Fruit fly (Drosophila melanogaster) whole organism, prepupa: ENCODE data around the gene CG14401.

Source experiments
- Blimp-1 ChIP-seq: fragments of 200-800 bp; sonication (Bioruptor generic); optimal IDR thresholded peaks from 3 replicates; lab custom pipeline; 2017; ENCODE audit warnings: missing biosample characterization, missing genetic modification characterization, mild to moderate bottlenecking, moderate library complexity, missing genetic modification reagents
- CG10669 ChIP-seq: fragments of 200-800 bp; sonication (Bioruptor generic); optimal IDR thresholded peaks from 3 replicates; lab custom pipeline; 2018; ENCODE audit warnings: missing biosample characterization, mild to moderate bottlenecking, missing genetic modification characterization, moderate library complexity
- CG11294 ChIP-seq: fragments of 200-800 bp; sonication (Bioruptor generic); IDR thresholded peaks from 2 replicates; pipeline ENCODE4 v1.3.6; 2022; ENCODE audit warnings: missing biosample characterization, missing genetic modification characterization
- CG11762 ChIP-seq: fragments of 200-800 bp; sonication (Bioruptor generic); optimal IDR thresholded peaks from 3 replicates; lab custom pipeline; 2016; ENCODE audit warnings: missing biosample characterization, missing genetic modification characterization; ENCODE audit not compliant: insufficient read depth
- CG15336 ChIP-seq: fragments of 200-800 bp; sonication (Bioruptor generic); IDR thresholded peaks from 2 replicates; pipeline ENCODE4 v1.3.6; 2022; ENCODE audit warnings: missing biosample characterization, missing genetic modification characterization
- CG1621 ChIP-seq: fragments of 200-800 bp; sonication (Bioruptor generic); optimal IDR thresholded peaks from 3 replicates; lab custom pipeline; 2018; ENCODE audit warnings: missing biosample characterization, mild to moderate bottlenecking, missing genetic modification characterization
- CG16779 ChIP-seq: fragments of 200-800 bp; sonication (Bioruptor generic); optimal IDR thresholded peaks from 3 replicates; lab custom pipeline; 2017; ENCODE audit warnings: missing biosample characterization, mild to moderate bottlenecking, missing genetic modification characterization
- CG3032 ChIP-seq: fragments of 200-800 bp; optimal IDR thresholded peaks from 2 replicates; lab custom pipeline; 2019; ENCODE audit warnings: missing biosample characterization, mild to moderate bottlenecking, missing genetic modification characterization, moderate library complexity
- CG34406 ChIP-seq: fragments of 200-800 bp; sonication (Bioruptor generic); optimal IDR thresholded peaks from 3 replicates; lab custom pipeline; 2016; ENCODE audit warnings: missing biosample characterization, missing genetic modification characterization
- CG4318 ChIP-seq: fragments of 200-800 bp; sonication (Bioruptor generic); optimal IDR thresholded peaks from 3 replicates; lab custom pipeline; 2017; ENCODE audit warnings: missing biosample characterization, mild to moderate bottlenecking, missing genetic modification characterization
- CG6276 ChIP-seq: fragments of 200-800 bp; sonication (Bioruptor generic); optimal IDR thresholded peaks from 2 replicates; lab custom pipeline; 2017; ENCODE audit warnings: missing biosample characterization, mild to moderate bottlenecking, missing genetic modification characterization
- CG6792 ChIP-seq: fragments of 200-800 bp; sonication (Bioruptor generic); optimal IDR thresholded peaks from 3 replicates; lab custom pipeline; 2016; ENCODE audit warnings: missing biosample characterization, missing genetic modification characterization
- CG6808 ChIP-seq: fragments of 200-800 bp; sonication (Bioruptor generic); optimal IDR thresholded peaks from 3 replicates; lab custom pipeline; 2017; ENCODE audit warnings: missing biosample characterization, missing genetic modification characterization, mild to moderate bottlenecking, moderate library complexity, missing genetic modification reagents
- CG8119 ChIP-seq: fragments of 200-800 bp; sonication (Bioruptor generic); IDR thresholded peaks from 3 replicates; pipeline ENCODE4 v1.3.6; 2022; ENCODE audit warnings: missing biosample characterization, missing genetic modification characterization
- CG8319 ChIP-seq: fragments of 200-800 bp; sonication (Bioruptor generic); optimal IDR thresholded peaks from 3 replicates; lab custom pipeline; 2016; ENCODE audit warnings: missing biosample characterization, missing genetic modification characterization
- CG8632 ChIP-seq: fragments of 200-800 bp; sonication (Bioruptor generic); optimal IDR thresholded peaks from 3 replicates; lab custom pipeline; 2016; ENCODE audit warnings: missing biosample characterization, missing genetic modification characterization
- Eip75B ChIP-seq: fragments of 200-800 bp; sonication (Bioruptor generic); optimal IDR thresholded peaks from 3 replicates; lab custom pipeline; 2016; ENCODE audit warnings: missing biosample characterization, missing genetic modification characterization
- Eip78C ChIP-seq: fragments of 200-800 bp; sonication (Bioruptor generic); peaks from one replicate; lab custom pipeline; 2016; ENCODE audit warnings: missing biosample characterization, missing genetic modification characterization
- Eip93F ChIP-seq: fragments of 200-800 bp; sonication (Bioruptor generic); optimal IDR thresholded peaks from 2 replicates; lab custom pipeline; 2016; ENCODE audit warnings: missing biosample characterization, mild to moderate bottlenecking, missing genetic modification characterization
- Gug ChIP-seq: fragments of 200-800 bp; sonication (Bioruptor generic); IDR thresholded peaks from 2 replicates; pipeline ENCODE4 v1.3.6; 2022; ENCODE audit warnings: missing biosample characterization, missing genetic modification characterization
- Lpt ChIP-seq: fragments of 200-800 bp; sonication (Bioruptor generic); optimal IDR thresholded peaks from 3 replicates; lab custom pipeline; 2016; ENCODE audit warnings: missing biosample characterization, missing genetic modification characterization
- OdsH ChIP-seq: fragments of 200-800 bp; sonication (Bioruptor generic); optimal IDR thresholded peaks from 3 replicates; lab custom pipeline; 2016; ENCODE audit warnings: missing biosample characterization, missing genetic modification characterization
- Sox102F ChIP-seq: fragments of 200-800 bp; sonication (Bioruptor generic); optimal IDR thresholded peaks from 2 replicates; lab custom pipeline; 2016; ENCODE audit warnings: missing biosample characterization, mild to moderate bottlenecking, missing genetic modification characterization
- Sox14 ChIP-seq: fragments of 200-800 bp; sonication (Bioruptor generic); optimal IDR thresholded peaks from 3 replicates; lab custom pipeline; 2016; ENCODE audit warnings: missing biosample characterization, missing genetic modification characterization
- Sox15 ChIP-seq: fragments of 200-800 bp; sonication (Bioruptor generic); optimal IDR thresholded peaks from 3 replicates; lab custom pipeline; 2016; ENCODE audit warnings: missing biosample characterization, missing genetic modification characterization
- achi ChIP-seq: fragments of 200-800 bp; sonication (Bioruptor generic); optimal IDR thresholded peaks from 3 replicates; lab custom pipeline; 2016; ENCODE audit warnings: missing biosample characterization, missing genetic modification characterization
- dac ChIP-seq: fragments of 200-800 bp; sonication (Bioruptor generic); optimal IDR thresholded peaks from 2 replicates; lab custom pipeline; 2017; ENCODE audit warnings: missing biosample characterization, mild to moderate bottlenecking, missing genetic modification characterization
- dsx ChIP-seq: fragments of 200-800 bp; optimal IDR thresholded peaks from 3 replicates; lab custom pipeline; 2019; ENCODE audit warnings: missing biosample characterization, mild to moderate bottlenecking, missing genetic modification characterization, moderate library complexity; ENCODE audit not compliant: poor library complexity, severe bottlenecking
- eg ChIP-seq: fragments of 200-800 bp; sonication (Bioruptor generic); IDR thresholded peaks from 3 replicates; pipeline ENCODE4 v1.3.6; 2022; ENCODE audit warnings: missing biosample characterization, missing genetic modification characterization
- fkh ChIP-seq: fragments of 200-800 bp; sonication (Bioruptor generic); optimal IDR thresholded peaks from 3 replicates; lab custom pipeline; 2017; ENCODE audit warnings: missing biosample characterization, mild to moderate bottlenecking, missing genetic modification characterization, moderate library complexity
- lz ChIP-seq: fragments of 200-800 bp; sonication (Bioruptor generic); optimal IDR thresholded peaks from 3 replicates; lab custom pipeline; 2016; ENCODE audit warnings: missing biosample characterization, missing genetic modification characterization
- pdm3 ChIP-seq: fragments of 200-800 bp; sonication (Bioruptor generic); optimal IDR thresholded peaks from 3 replicates; lab custom pipeline; 2016; ENCODE audit warnings: missing biosample characterization, missing genetic modification characterization
- spab ChIP-seq: fragments of 200-800 bp; sonication (Bioruptor generic); optimal IDR thresholded peaks from 2 replicates; lab custom pipeline; 2017; ENCODE audit warnings: missing biosample characterization, mild to moderate bottlenecking, missing genetic modification characterization, missing genetic modification reagents
- svp ChIP-seq: fragments of 200-800 bp; sonication (Bioruptor generic); peaks from one replicate; lab custom pipeline; 2016; ENCODE audit warnings: missing biosample characterization, missing genetic modification characterization
- vri ChIP-seq: fragments of 200-800 bp; sonication (Bioruptor generic); optimal IDR thresholded peaks from 3 replicates; lab custom pipeline; 2016; ENCODE audit warnings: missing biosample characterization, mild to moderate bottlenecking, missing genetic modification characterization

The CG14401 gene

dm6 chr2L:20883624-20884220 lies 14.1 kb downstream of the CG14401 start:
- TF ChIP-seq CG6276 (GFP tag; lab: Kevin White, UChicago) (no peak), achi (GFP tag; lab: Kevin White, UChicago) (no peak), CG34406 (GFP tag; lab: Kevin White, UChicago) (no peak), CG10669 (GFP tag; lab: Kevin White, UChicago) (no peak), Gug (GFP tag; lab: Robert Waterston, UW) (no peak), spab (GFP tag; lab: Kevin White, UChicago) (no peak), vri (GFP tag; lab: Kevin White, UChicago) (peak; percentile 31), CG8319 (no peak), CG6792 (GFP tag; lab: Kevin White, UChicago) (no peak), svp (GFP tag; lab: Kevin White, UChicago) (peak; percentile 99), CG3032 (tag; lab: Kevin White, UChicago) (no peak)

DNA sequence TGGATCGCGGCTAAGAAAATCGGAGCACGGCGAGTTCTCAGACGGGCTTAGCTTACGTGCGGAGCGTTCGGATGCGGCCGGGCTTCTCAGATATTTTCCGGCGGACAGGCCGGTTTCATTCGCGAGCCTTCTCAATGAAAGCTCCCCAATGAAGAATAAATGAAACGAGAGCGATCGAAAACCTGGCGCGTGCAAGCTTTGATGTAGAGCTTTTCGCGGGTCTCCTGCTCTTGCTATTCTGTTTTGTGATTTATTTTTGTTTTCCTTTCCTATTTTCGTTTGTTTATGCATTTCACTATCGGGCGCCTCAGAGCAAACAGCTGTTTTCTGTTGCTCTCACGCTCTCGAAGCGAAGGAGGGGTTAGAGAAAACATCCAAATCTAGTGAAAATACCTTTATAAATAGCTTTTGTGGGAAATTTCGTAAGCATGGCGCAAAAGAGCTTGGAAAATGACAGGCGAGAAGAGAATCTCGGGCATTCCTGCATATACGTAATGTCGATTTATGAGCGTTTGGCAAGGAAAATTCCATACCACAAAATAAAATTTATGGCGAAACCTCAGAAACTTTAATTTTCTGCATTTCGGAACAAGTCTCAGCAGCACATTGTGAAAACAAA lies 16.3 kb downstream of the CG14401 start:
- no peak for TF ChIP-seq CG15336 (GFP tag; lab: Robert Waterston, UW)
- TF ChIP-seq dac, result no peak
- peak; percentile 52 for TF ChIP-seq CG1621 (tag; lab: Kevin White, UChicago)
- TF ChIP-seq CG10669 (GFP tag; lab: Kevin White, UChicago), result no peak
- 0 out of 3 replicates have a peak, but pooled peaks have one; percentile 22 for TF ChIP-seq CG8119 (GFP tag; lab: Robert Waterston, UW)
- TF ChIP-seq Eip78C (GFP tag; lab: Kevin White, UChicago), result peak; percentile 51
- TF ChIP-seq fkh (GFP tag; lab: Kevin White, UChicago), result peak; percentile 19
- no peak for TF ChIP-seq dsx
- no peak for TF ChIP-seq CG4318 (GFP tag; lab: Kevin White, UChicago)
- TF ChIP-seq CG16779 (tag; lab: Kevin White, UChicago), result peak; percentile 13
- no peak for TF ChIP-seq CG6792 (GFP tag; lab: Kevin White, UChicago)
- no peak for TF ChIP-seq lz (GFP tag; lab: Kevin White, UChicago)

- no peak for TF ChIP-seq Eip93F (GFP tag; lab: Kevin White, UChicago)
- no peak for TF ChIP-seq Sox102F
- TF ChIP-seq Sox14 (GFP tag; lab: Kevin White, UChicago), result no peak
- TF ChIP-seq Eip75B (GFP tag; lab: Kevin White, UChicago), result no peak
- TF ChIP-seq eg, result no peak
- TF ChIP-seq CG11294 (GFP tag; lab: Robert Waterston, UW), result no peak
- TF ChIP-seq CG15336 (GFP tag; lab: Robert Waterston, UW), result no peak
- no peak for TF ChIP-seq Gug (GFP tag; lab: Robert Waterston, UW)
- no peak for TF ChIP-seq Eip78C (GFP tag; lab: Kevin White, UChicago)
- TF ChIP-seq CG8632, result no peak
- TF ChIP-seq Lpt (GFP tag; lab: Kevin White, UChicago), result no peak
- TF ChIP-seq dac, result no peak
- no peak for TF ChIP-seq pdm3 (GFP tag; lab: Kevin White, UChicago)
- no peak for TF ChIP-seq Sox15 (GFP tag; lab: Kevin White, UChicago)
- TF ChIP-seq CG6808 (GFP tag; lab: Kevin White, UChicago), result no peak
- TF ChIP-seq CG11762 (GFP tag; lab: Kevin White, UChicago), result no peak
- TF ChIP-seq OdsH (GFP tag; lab: Kevin White, UChicago), result no peak
- no peak for TF ChIP-seq Blimp-1 (GFP tag; lab: Kevin White, UChicago)
- TF ChIP-seq CG3032 (tag; lab: Kevin White, UChicago), result no peak
These were observed 17.6 kb downstream of the CG14401 start for dm6 chr2L:20887273-20887672.
